Worm (Caenorhabditis elegans): ENCODE measurements around the gene T10B10.4.

Gene T10B10.4

ce11 chrX:15181454-15181853, 8.5 kb upstream of the T10B10.4 start, which contains the start of gene pkhm-2 (continued):
- TF ChIP-seq unc-98 (GFP tag; IDR thresholded peaks at IDR 0.05) = no peak
- TF ChIP-seq Y116A8C.19 (tag; optimal IDR thresholded peaks at IDR 0.05; ENCODE audit: borderline replicate concordance) = no peak
- TF ChIP-seq fkh-10 (GFP tag; optimal IDR thresholded peaks at IDR 0.05) = peak; percentile 46
- peak; percentile 95 for TF ChIP-seq rnt-1 (tag; optimal IDR thresholded peaks at IDR 0.05)
- TF ChIP-seq sptf-1 (tag; optimal IDR thresholded peaks at IDR 0.05) = no peak
- peak; percentile 86 for TF ChIP-seq ztf-4 (tag; optimal IDR thresholded peaks at IDR 0.05)
- peak; percentile 76 for TF ChIP-seq nhr-237 (tag; optimal IDR thresholded peaks at IDR 0.05)
- no peak for TF ChIP-seq nhr-12 (tag; optimal IDR thresholded peaks at IDR 0.05)
- TF ChIP-seq C04F5.9 (tag; optimal IDR thresholded peaks at IDR 0.05) = peak; percentile 47
- TF ChIP-seq nhr-84 (tag; optimal IDR thresholded peaks at IDR 0.05) = no peak
- TF ChIP-seq pqm-1 (tag; optimal IDR thresholded peaks at IDR 0.05) = peak; percentile 44
- peak; percentile 86 for TF ChIP-seq irx-1 (tag; optimal IDR thresholded peaks at IDR 0.05)
- TF ChIP-seq ceh-8 (GFP tag; optimal IDR thresholded peaks at IDR 0.05) = peak; percentile 68
- TF ChIP-seq pax-3 (tag; optimal IDR thresholded peaks at IDR 0.05) = peak; percentile 59
- TF ChIP-seq unc-130 (tag; optimal IDR thresholded peaks at IDR 0.05) = peak; percentile 78
- peak; percentile 87 for TF ChIP-seq egl-13 (tag; optimal IDR thresholded peaks at IDR 0.05)
- peak; percentile 80 for TF ChIP-seq lin-39 (tag; optimal IDR thresholded peaks at IDR 0.05)
- TF ChIP-seq ceh-90 (tag; optimal IDR thresholded peaks at IDR 0.05) = no peak
- TF ChIP-seq unc-86 (tag; optimal IDR thresholded peaks at IDR 0.05) = peak; percentile 84
- TF ChIP-seq lin-15B (tag; optimal IDR thresholded peaks at IDR 0.05) = peak; percentile 52
- peak; percentile 92 for TF ChIP-seq mep-1 (tag; optimal IDR thresholded peaks at IDR 0.05)
- TF ChIP-seq lin-35 (GFP tag; optimal IDR thresholded peaks at IDR 0.05) = peak; percentile 77 to 90
- no peak for TF ChIP-seq mef-2 (tag; optimal IDR thresholded peaks at IDR 0.05)
- peak; percentile 91 for TF ChIP-seq snpc-4 (tag; optimal IDR thresholded peaks at IDR 0.05)
- TF ChIP-seq lin-14 (GFP tag; optimal IDR thresholded peaks at IDR 0.05) = peak; percentile 96
- peak; percentile 89 for TF ChIP-seq tbx-2 (tag; optimal IDR thresholded peaks at IDR 0.05)
- TF ChIP-seq ama-1 (optimal IDR thresholded peaks at IDR 0.05) = no peak
- no peak for TF ChIP-seq unc-62 (GFP tag; optimal IDR thresholded peaks at IDR 0.05)
- peak; percentile 94 for TF ChIP-seq nhr-71 (tag; optimal IDR thresholded peaks at IDR 0.05)
- peak; percentile 73 for TF ChIP-seq fos-1 (tag; optimal IDR thresholded peaks at IDR 0.05)
- TF ChIP-seq hlh-4 (tag; optimal IDR thresholded peaks at IDR 0.05) = no peak
- TF ChIP-seq snu-23 (GFP tag; optimal IDR thresholded peaks at IDR 0.05) = peak; percentile 95
- TF ChIP-seq sox-4 (tag; optimal IDR thresholded peaks at IDR 0.05) = peak; percentile 68
- TF ChIP-seq ceh-63 (GFP tag; optimal IDR thresholded peaks at IDR 0.05) = no peak
- TF ChIP-seq lir-3 (tag; optimal IDR thresholded peaks at IDR 0.05; ENCODE audit: poor library complexity) = no peak
- TF ChIP-seq vab-15 (tag; optimal IDR thresholded peaks at IDR 0.05) = no peak

- no peak for TF ChIP-seq ceh-88 (GFP tag; IDR thresholded peaks at IDR 0.05)
- no peak for TF ChIP-seq efl-3 (GFP tag; optimal IDR thresholded peaks at IDR 0.05)
- TF ChIP-seq F16B12.6 (tag; optimal IDR thresholded peaks at IDR 0.05) = no peak
- peak; percentile 46 for TF ChIP-seq ceh-8 (GFP tag; optimal IDR thresholded peaks at IDR 0.05)
- TF ChIP-seq unc-130 (tag; optimal IDR thresholded peaks at IDR 0.05) = no peak
- TF ChIP-seq nhr-76 (tag; optimal IDR thresholded peaks at IDR 0.05) = no peak
- TF ChIP-seq xbp-1 (tag; optimal IDR thresholded peaks at IDR 0.05) = no peak
- no peak for TF ChIP-seq irx-1 (tag; optimal IDR thresholded peaks at IDR 0.05)
- no peak for TF ChIP-seq pqm-1 (tag; optimal IDR thresholded peaks at IDR 0.05)
- TF ChIP-seq elt-3 (tag; optimal IDR thresholded peaks at IDR 0.05) = no peak
- no peak for TF ChIP-seq snu-23 (GFP tag; optimal IDR thresholded peaks at IDR 0.05)
- TF ChIP-seq dpl-1 (GFP tag; optimal IDR thresholded peaks at IDR 0.05) = no peak
- TF ChIP-seq aha-1 (tag; optimal IDR thresholded peaks at IDR 0.05) = no peak
- peak; percentile 95 for TF ChIP-seq dsc-1 (tag; optimal IDR thresholded peaks at IDR 0.05)
- no peak for TF ChIP-seq lin-13 (GFP tag; optimal IDR thresholded peaks at IDR 0.05)
- TF ChIP-seq jun-1 (tag; optimal IDR thresholded peaks at IDR 0.05) = no peak
- TF ChIP-seq fkh-4 (tag; optimal IDR thresholded peaks at IDR 0.05; ENCODE audit: borderline replicate concordance) = no peak
- no peak for TF ChIP-seq ets-5 (GFP tag; IDR thresholded peaks at IDR 0.05)
- peak; percentile 50 for TF ChIP-seq fkh-8 (tag; optimal IDR thresholded peaks at IDR 0.05)
- TF ChIP-seq efl-1 (optimal IDR thresholded peaks at IDR 0.05) = no peak
- no peak for TF ChIP-seq efl-1 (GFP tag; optimal IDR thresholded peaks at IDR 0.05 in 1 of 2)
- no peak for TF ChIP-seq nhr-77 (tag; optimal IDR thresholded peaks at IDR 0.05)
- no peak for TF ChIP-seq hpl-2 (GFP tag; optimal IDR thresholded peaks at IDR 0.05)
- TF ChIP-seq egl-27 (tag; optimal IDR thresholded peaks at IDR 0.05) = no peak
- TF ChIP-seq C16A3.4 (tag; optimal IDR thresholded peaks at IDR 0.05) = no peak
Observed at ce11 chrX:15188510-15188909, 1.4 kb upstream of the T10B10.4 start.
